Fruit fly (Drosophila melanogaster) whole organism, wandering third instar larva: ENCODE results near the gene Tsen2.

ENCODE experiments used
- Abd-B ChIP-seq: fragments of >200 bp; optimal IDR thresholded peaks from 2 replicates; lab custom pipeline; 2017; ENCODE audit warnings: missing biosample characterization, missing genetic modification characterization
- CG32264 ChIP-seq: fragments of 200-800 bp; sonication (Bioruptor generic); optimal IDR thresholded peaks from 2 replicates; lab custom pipeline; 2016; ENCODE audit warnings: missing biosample characterization, missing genetic modification characterization
- CG9705 ChIP-seq: fragments of 200-800 bp; sonication (Bioruptor generic); optimal IDR thresholded peaks from 2 replicates; lab custom pipeline; 2018; ENCODE audit warnings: missing biosample characterization, mild to moderate bottlenecking, missing genetic modification characterization
- CrebA ChIP-seq: fragments of 200-800 bp; sonication (Bioruptor generic); optimal IDR thresholded peaks from 2 replicates; lab custom pipeline; 2016; ENCODE audit warnings: missing biosample characterization, mild to moderate bottlenecking, missing genetic modification characterization, borderline replicate concordance
- Dfd ChIP-seq: fragments of >200 bp; optimal IDR thresholded peaks from 2 replicates; lab custom pipeline; 2017; ENCODE audit warnings: missing biosample characterization, missing genetic modification characterization
- Dif ChIP-seq: fragments of 200-275, 200-300 bp; sonication (Bioruptor generic); optimal IDR thresholded peaks from 2 replicates; lab custom pipeline; 2018; ENCODE audit warnings: missing biosample characterization, missing genetic modification characterization; ENCODE audit not compliant: partially characterized antibody
- GATAd ChIP-seq: sonication (Bioruptor generic); optimal IDR thresholded peaks from 2 replicates; lab custom pipeline; 2016; ENCODE audit warnings: missing biosample characterization, missing genetic modification characterization
- HLH106 ChIP-seq: fragments of 200-800 bp; optimal IDR thresholded peaks from 3 replicates; lab custom pipeline; 2019; ENCODE audit warnings: missing biosample characterization, mild to moderate bottlenecking, missing genetic modification characterization, moderate library complexity
- Hnf4 ChIP-seq: fragments of 200-800 bp; sonication (Bioruptor generic); optimal IDR thresholded peaks from 2 replicates; lab custom pipeline; 2016; ENCODE audit warnings: missing biosample characterization, mild to moderate bottlenecking, missing genetic modification characterization
- Hr78 ChIP-seq: fragments of >200 bp; optimal IDR thresholded peaks from 2 replicates; lab custom pipeline; 2017; ENCODE audit warnings: missing biosample characterization, missing genetic modification characterization
- Hr83 ChIP-seq: fragments of 200-300 bp; sonication (Bioruptor generic); optimal IDR thresholded peaks from 2 replicates; lab custom pipeline; 2016; ENCODE audit warnings: missing biosample characterization, mild to moderate bottlenecking, missing genetic modification characterization, moderate library complexity; ENCODE audit not compliant: poor library complexity, severe bottlenecking
- Jra ChIP-seq: sonication (Bioruptor generic); optimal IDR thresholded peaks from 2 replicates; lab custom pipeline; 2016; ENCODE audit warnings: missing biosample characterization, missing genetic modification characterization
- Mio ChIP-seq: sonication (Bioruptor generic); optimal IDR thresholded peaks from 2 replicates; lab custom pipeline; 2016; ENCODE audit warnings: missing biosample characterization, missing genetic modification characterization
- Myc ChIP-seq: fragments of >200 bp; optimal IDR thresholded peaks from 2 replicates; lab custom pipeline; 2017
- N ChIP-seq: fragments of >200 bp; optimal IDR thresholded peaks from 2 replicates; lab custom pipeline; 2018; ENCODE audit warnings: missing biosample characterization, missing external identifiers, missing genetic modification characterization
- OdsH ChIP-seq: fragments of 200-800 bp; sonication (Bioruptor generic); optimal IDR thresholded peaks from 2 replicates; lab custom pipeline; 2016; ENCODE audit warnings: missing biosample characterization, mild to moderate bottlenecking, missing genetic modification characterization
- Rel ChIP-seq, 2 experiments: fragments of 200-800 bp; sonication (Bioruptor generic) in 1 of 2; optimal IDR thresholded peaks; 2 replicates in 1 of 2; 3 replicates in 1 of 2; lab custom pipeline; 2016 to 2019; ENCODE audit warnings: mild to moderate bottlenecking in 2 of 2, missing biosample characterization in 2 of 2, missing genetic modification characterization in 2 of 2, moderate library complexity in 1 of 2
- Sp1 ChIP-seq: fragments of 200-800 bp; sonication (Bioruptor generic); optimal IDR thresholded peaks from 3 replicates; lab custom pipeline; 2019; ENCODE audit warnings: missing biosample characterization, mild to moderate bottlenecking, missing genetic modification characterization, moderate library complexity
- Vsx2 ChIP-seq: fragments of 200-300, 225-300 bp; sonication (Bioruptor generic); optimal IDR thresholded peaks from 2 replicates; lab custom pipeline; 2018; ENCODE audit warnings: missing biosample characterization, missing genetic modification characterization; ENCODE audit not compliant: partially characterized antibody
- br ChIP-seq: fragments of 200-800 bp; sonication (Bioruptor generic); optimal IDR thresholded peaks from 2 replicates; lab custom pipeline; 2016; ENCODE audit warnings: missing biosample characterization, missing genetic modification characterization
- brk ChIP-seq: fragments of 200-800 bp; sonication (Bioruptor generic); optimal IDR thresholded peaks from 2 replicates; lab custom pipeline; 2016; ENCODE audit warnings: missing biosample characterization, mild to moderate bottlenecking, missing genetic modification characterization
- dl ChIP-seq, 2 experiments: fragments of 175-275, 200-275 bp in 1 of 2; fragments of 200-275 bp in 1 of 2; sonication (Bioruptor generic); optimal IDR thresholded peaks; lab custom pipeline; 2018; ENCODE audit warnings: mild to moderate bottlenecking in 2 of 2, missing biosample characterization in 2 of 2, missing genetic modification characterization in 2 of 2, moderate library complexity in 2 of 2; ENCODE audit not compliant: partially characterized antibody in 2 of 2, insufficient read depth in 1 of 2
- dmrt93B ChIP-seq: fragments of 200-800 bp; sonication (Bioruptor generic); optimal IDR thresholded peaks from 2 replicates; lab custom pipeline; 2018; ENCODE audit warnings: missing biosample characterization, mild to moderate bottlenecking, missing genetic modification characterization
- dsf ChIP-seq: sonication (Bioruptor generic); optimal IDR thresholded peaks from 2 replicates; lab custom pipeline; 2016; ENCODE audit warnings: missing biosample characterization, missing genetic modification characterization, borderline replicate concordance
- ey ChIP-seq: fragments of 200-800 bp; sonication (Bioruptor generic); optimal IDR thresholded peaks from 2 replicates; lab custom pipeline; 2016; ENCODE audit warnings: missing biosample characterization, missing genetic modification characterization
- foxo ChIP-seq, 2 experiments: fragments of 200-800 bp; sonication (Bioruptor generic); optimal IDR thresholded peaks; 2 replicates in 1 of 2; 3 replicates in 1 of 2; lab custom pipeline; 2016 to 2017; ENCODE audit warnings: missing biosample characterization in 2 of 2, missing genetic modification characterization in 2 of 2
- fru ChIP-seq: fragments of 200-800 bp; sonication (Bioruptor generic); optimal IDR thresholded peaks from 3 replicates; lab custom pipeline; 2016; ENCODE audit warnings: missing biosample characterization, mild to moderate bottlenecking, missing genetic modification characterization
- h ChIP-seq: fragments of 200-800 bp; sonication (Bioruptor generic); optimal IDR thresholded peaks from 3 replicates; lab custom pipeline; 2016; ENCODE audit warnings: missing biosample characterization, mild to moderate bottlenecking, missing genetic modification characterization
- jim ChIP-seq: fragments of 175-275, 200-325 bp; sonication (Bioruptor generic); optimal IDR thresholded peaks from 2 replicates; lab custom pipeline; 2016; ENCODE audit warnings: missing biosample characterization, mild to moderate bottlenecking, missing genetic modification characterization
- lola ChIP-seq: fragments of >200 bp; optimal IDR thresholded peaks from 2 replicates; lab custom pipeline; 2017; ENCODE audit warnings: missing biosample characterization, missing genetic modification characterization
- pan ChIP-seq: fragments of >200 bp; optimal IDR thresholded peaks from 2 replicates; lab custom pipeline; 2017
- psq ChIP-seq: fragments of 200-800 bp; sonication (Bioruptor generic); optimal IDR thresholded peaks from 3 replicates; lab custom pipeline; 2017; ENCODE audit warnings: missing biosample characterization, mild to moderate bottlenecking, missing genetic modification characterization, moderate library complexity
- rgr ChIP-seq: fragments of 200-800 bp; sonication (Bioruptor generic); optimal IDR thresholded peaks from 3 replicates; lab custom pipeline; 2016; ENCODE audit warnings: missing biosample characterization, mild to moderate bottlenecking, missing genetic modification characterization
- sage ChIP-seq: fragments of 200-800 bp; sonication (Bioruptor generic); optimal IDR thresholded peaks from 2 replicates; lab custom pipeline; 2016; ENCODE audit warnings: missing biosample characterization, mild to moderate bottlenecking, missing genetic modification characterization
- sv ChIP-seq: fragments of 200-800 bp; sonication (Bioruptor generic); optimal IDR thresholded peaks from 3 replicates; lab custom pipeline; 2016; ENCODE audit warnings: missing biosample characterization, missing genetic modification characterization
- tai ChIP-seq: sonication (Bioruptor generic); optimal IDR thresholded peaks from 2 replicates; lab custom pipeline; 2016; ENCODE audit warnings: missing biosample characterization, missing genetic modification characterization
- usp ChIP-seq: fragments of >200 bp; optimal IDR thresholded peaks from 2 replicates; lab custom pipeline; 2017; ENCODE audit warnings: missing biosample characterization, missing genetic modification characterization
- woc ChIP-seq: sonication (Bioruptor generic); optimal IDR thresholded peaks from 2 replicates; lab custom pipeline; 2016; ENCODE audit warnings: missing biosample characterization, mild to moderate bottlenecking, missing genetic modification characterization

Gene Tsen2

DNA sequence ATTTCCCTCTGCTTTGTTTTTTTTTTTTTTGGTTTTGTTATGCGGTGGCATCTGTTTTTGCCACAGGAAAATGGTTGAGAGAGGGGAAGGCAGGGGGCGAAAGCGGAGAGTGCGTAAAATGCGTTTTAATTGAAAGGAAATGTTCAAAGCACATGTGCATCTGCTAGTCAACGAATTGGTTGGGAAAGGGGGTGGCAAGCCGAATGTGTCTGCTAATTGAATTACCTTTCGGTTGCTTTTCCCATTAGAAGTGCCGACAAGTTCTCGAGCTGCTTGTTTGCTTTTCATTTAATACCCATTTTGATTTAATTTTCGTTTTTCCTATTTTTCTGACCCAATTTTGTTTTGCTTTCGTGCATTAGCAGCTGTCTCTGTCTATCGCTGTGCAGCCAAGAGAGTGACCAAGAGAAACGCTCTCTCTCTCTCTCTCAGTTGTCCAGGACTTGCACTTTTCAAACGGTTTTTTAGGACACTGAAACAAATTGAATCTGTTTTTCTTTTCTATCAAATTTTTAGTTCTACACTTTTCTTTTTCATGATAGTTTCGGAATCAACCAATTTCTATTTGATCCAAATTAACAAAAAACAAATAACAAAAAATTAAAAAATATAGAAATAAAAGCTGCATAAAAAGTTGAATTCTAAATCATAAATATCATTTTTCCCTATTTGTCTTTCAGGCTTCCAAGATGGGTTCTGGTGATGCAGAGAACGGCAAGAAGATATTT lies 11.0 kb upstream of the Tsen2 start:
- no peak for TF ChIP-seq Jra
- TF ChIP-seq sv (GFP tag; lab: Kevin White, UChicago) = no peak
- TF ChIP-seq Mio = no peak
- TF ChIP-seq Vsx2 (GFP tag; lab: Kevin White, UChicago) = no peak
- no peak for TF ChIP-seq GATAd (GFP tag; lab: Kevin White, UChicago)
- TF ChIP-seq foxo (GFP tag; optimal IDR thresholded peaks at IDR 0.05; lab: Kevin White, UChicago) = no peak
- no peak for TF ChIP-seq lola (GFP tag; lab: Kevin White, UChicago)
- TF ChIP-seq dmrt93B (GFP tag; lab: Kevin White, UChicago) = no peak
- no peak for TF ChIP-seq Sp1 (GFP tag; lab: Kevin White, UChicago)
- TF ChIP-seq fru (GFP tag; lab: Kevin White, UChicago) = no peak
- no peak for TF ChIP-seq brk (GFP tag; lab: Kevin White, UChicago)
- no peak for TF ChIP-seq tai (GFP tag; lab: Kevin White, UChicago)
- TF ChIP-seq Rel (GFP tag; optimal IDR thresholded peaks at IDR 0.05; lab: Kevin White, UChicago) = no peak
- TF ChIP-seq Rel (tag; optimal IDR thresholded peaks at IDR 0.05; lab: Kevin White, UChicago) = no peak
- no peak for TF ChIP-seq Hr83 (GFP tag; lab: Kevin White, UChicago)

DNA sequence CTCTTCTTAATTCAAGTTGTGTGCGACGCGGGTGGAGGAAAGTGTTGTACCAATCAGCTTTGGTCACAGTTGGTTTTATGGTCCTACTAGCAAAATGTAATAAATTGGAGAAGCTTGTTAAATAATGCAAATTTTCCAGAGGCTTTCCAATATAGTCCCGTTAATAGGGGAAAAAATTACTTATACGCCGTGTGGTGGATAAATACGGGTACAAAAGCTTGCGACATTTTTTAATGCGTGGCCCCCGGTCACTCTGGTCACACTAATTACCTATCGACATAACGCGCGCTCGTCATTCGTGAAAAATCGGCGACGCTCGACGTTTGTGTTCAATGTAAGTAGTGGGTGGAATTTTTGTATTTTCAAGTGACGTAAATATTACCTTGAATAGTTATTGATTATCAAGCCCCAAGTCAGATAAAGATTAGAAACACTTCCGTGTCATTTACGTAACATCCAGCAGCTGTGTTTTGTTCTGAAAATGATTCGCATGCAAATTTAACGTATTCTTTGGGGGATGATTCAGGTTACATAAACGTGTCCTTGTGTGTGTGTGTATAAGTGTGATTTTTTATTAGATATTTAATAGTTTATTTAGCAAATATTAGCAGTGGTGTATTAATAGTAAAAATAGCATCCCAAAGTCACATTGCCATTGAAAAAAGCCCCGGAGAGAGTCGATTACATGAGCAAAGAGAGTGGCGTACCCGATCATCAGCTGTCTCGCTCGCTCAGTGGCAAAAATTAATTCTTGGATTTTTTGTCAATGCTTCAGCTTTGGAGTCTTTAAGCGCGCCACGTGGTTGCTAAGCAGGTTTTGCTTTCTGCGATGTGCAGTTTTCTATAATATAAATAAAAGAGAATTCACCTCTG lies 9.7 kb upstream of the Tsen2 start, which contains the start of gene Cyt-c-p:
Cyt-c-p (plus strand) TSS at position 290 of the 873 bp plus-strand sequence.
- no peak for TF ChIP-seq psq
- peak in 1 of 2 experiments; percentile 28 for TF ChIP-seq foxo (GFP tag; optimal IDR thresholded peaks at IDR 0.05; lab: Kevin White, UChicago)
- peak; percentile 0 for TF ChIP-seq Dif (GFP tag; lab: Kevin White, UChicago)
- TF ChIP-seq N (GFP tag; lab: Kevin White, UChicago) = no peak
- no peak for TF ChIP-seq GATAd (GFP tag; lab: Kevin White, UChicago)
- TF ChIP-seq Dfd (GFP tag; lab: Kevin White, UChicago) = no peak
- no peak for TF ChIP-seq dmrt93B (GFP tag; lab: Kevin White, UChicago)
- no peak for TF ChIP-seq woc (GFP tag; lab: Kevin White, UChicago)
- no peak for TF ChIP-seq CG9705 (GFP tag; lab: Kevin White, UChicago)
- TF ChIP-seq jim (GFP tag; lab: Kevin White, UChicago) = no peak
- TF ChIP-seq Sp1 (GFP tag; lab: Kevin White, UChicago) = no peak
- peak; percentile 19 for TF ChIP-seq OdsH (GFP tag; lab: Kevin White, UChicago)
- no peak for TF ChIP-seq Hr78
- no peak for TF ChIP-seq h (GFP tag; lab: Kevin White, UChicago)
- peak; percentile 19 for TF ChIP-seq rgr (GFP tag; lab: Kevin White, UChicago)
- no peak for TF ChIP-seq dl (GFP tag; optimal IDR thresholded peaks at IDR 0.05; lab: Kevin White, UChicago; ENCODE audit: insufficient read depth in 1 of 2, partially characterized antibody in 2 of 2)
- no peak for TF ChIP-seq ey (GFP tag; lab: Kevin White, UChicago)
- peak; percentile 19 for TF ChIP-seq Myc (lab: Kevin White, UChicago)
- TF ChIP-seq brk (GFP tag; lab: Kevin White, UChicago) = no peak
- no peak for TF ChIP-seq CrebA (GFP tag; lab: Kevin White, UChicago)
- no peak for TF ChIP-seq br (GFP tag; lab: Kevin White, UChicago)
- no peak for TF ChIP-seq usp (GFP tag; lab: Kevin White, UChicago)
- TF ChIP-seq fru (GFP tag; lab: Kevin White, UChicago) = no peak
- no peak for TF ChIP-seq pan (lab: Kevin White, UChicago)
- no peak for TF ChIP-seq Mio
- TF ChIP-seq Vsx2 (GFP tag; lab: Kevin White, UChicago) = no peak
- no peak for TF ChIP-seq sage (GFP tag; lab: Kevin White, UChicago)
- TF ChIP-seq Hnf4 (GFP tag; lab: Kevin White, UChicago) = no peak
- TF ChIP-seq HLH106 (tag; lab: Kevin White, UChicago) = peak; percentile 13
- TF ChIP-seq CG32264 (GFP tag; lab: Kevin White, UChicago) = no peak
- TF ChIP-seq dsf (GFP tag; lab: Kevin White, UChicago) = no peak
- TF ChIP-seq Rel (GFP tag; optimal IDR thresholded peaks at IDR 0.05; lab: Kevin White, UChicago) = no peak
- TF ChIP-seq Rel (tag; optimal IDR thresholded peaks at IDR 0.05; lab: Kevin White, UChicago) = peak; percentile 83
- no peak for TF ChIP-seq lola (GFP tag; lab: Kevin White, UChicago)
- no peak for TF ChIP-seq tai (GFP tag; lab: Kevin White, UChicago)
- TF ChIP-seq Hr83 (GFP tag; lab: Kevin White, UChicago) = peak; percentile 28
- TF ChIP-seq Jra = no peak
- TF ChIP-seq sv (GFP tag; lab: Kevin White, UChicago) = no peak
- no peak for TF ChIP-seq Abd-B (GFP tag; lab: Kevin White, UChicago)
